Fruit fly (Drosophila melanogaster) whole organism, prepupa: ENCODE results near the gene CG3008.
A peak's percentile ranks its signal among the peaks of the same experiment; 100 is the strongest.

Source experiments
- CG10631 ChIP-seq: fragments of 200-800 bp; sonication (Bioruptor generic); optimal IDR thresholded peaks from 2 replicates; lab custom pipeline; 2016; ENCODE audit warnings: missing biosample characterization, missing genetic modification characterization
- CG10669 ChIP-seq: fragments of 200-800 bp; sonication (Bioruptor generic); optimal IDR thresholded peaks from 3 replicates; lab custom pipeline; 2018; ENCODE audit warnings: missing biosample characterization, mild to moderate bottlenecking, missing genetic modification characterization, moderate library complexity
- CG11294 ChIP-seq: fragments of 200-800 bp; sonication (Bioruptor generic); IDR thresholded peaks from 2 replicates; pipeline ENCODE4 v1.3.6; 2022; ENCODE audit warnings: missing biosample characterization, missing genetic modification characterization
- CG11762 ChIP-seq: fragments of 200-800 bp; sonication (Bioruptor generic); optimal IDR thresholded peaks from 3 replicates; lab custom pipeline; 2016; ENCODE audit warnings: missing biosample characterization, missing genetic modification characterization; ENCODE audit not compliant: insufficient read depth
- CG15336 ChIP-seq: fragments of 200-800 bp; sonication (Bioruptor generic); IDR thresholded peaks from 2 replicates; pipeline ENCODE4 v1.3.6; 2022; ENCODE audit warnings: missing biosample characterization, missing genetic modification characterization
- CG1621 ChIP-seq: fragments of 200-800 bp; sonication (Bioruptor generic); optimal IDR thresholded peaks from 3 replicates; lab custom pipeline; 2018; ENCODE audit warnings: missing biosample characterization, mild to moderate bottlenecking, missing genetic modification characterization
- CG16779 ChIP-seq: fragments of 200-800 bp; sonication (Bioruptor generic); optimal IDR thresholded peaks from 3 replicates; lab custom pipeline; 2017; ENCODE audit warnings: missing biosample characterization, mild to moderate bottlenecking, missing genetic modification characterization
- CG3032 ChIP-seq: fragments of 200-800 bp; optimal IDR thresholded peaks from 2 replicates; lab custom pipeline; 2019; ENCODE audit warnings: missing biosample characterization, mild to moderate bottlenecking, missing genetic modification characterization, moderate library complexity
- CG31627 ChIP-seq: fragments of 200-800 bp; sonication (Bioruptor generic); optimal IDR thresholded peaks from 3 replicates; lab custom pipeline; 2016; ENCODE audit warnings: missing biosample characterization, missing genetic modification characterization
- CG32006 ChIP-seq: fragments of 200-800 bp; sonication (Bioruptor generic); optimal IDR thresholded peaks from 3 replicates; lab custom pipeline; 2017; ENCODE audit warnings: missing biosample characterization, mild to moderate bottlenecking, missing genetic modification characterization
- CG34406 ChIP-seq: fragments of 200-800 bp; sonication (Bioruptor generic); optimal IDR thresholded peaks from 3 replicates; lab custom pipeline; 2016; ENCODE audit warnings: missing biosample characterization, missing genetic modification characterization
- CG3919 ChIP-seq: fragments of 200-800 bp; sonication (Bioruptor generic); optimal IDR thresholded peaks from 3 replicates; lab custom pipeline; 2016; ENCODE audit warnings: missing biosample characterization, missing genetic modification characterization
- CG4318 ChIP-seq: fragments of 200-800 bp; sonication (Bioruptor generic); optimal IDR thresholded peaks from 3 replicates; lab custom pipeline; 2017; ENCODE audit warnings: missing biosample characterization, mild to moderate bottlenecking, missing genetic modification characterization
- CG6163 ChIP-seq: fragments of 200-800 bp; sonication (Bioruptor generic); IDR thresholded peaks from 3 replicates; pipeline ENCODE4 v1.3.6; 2022; ENCODE audit warnings: missing biosample characterization, missing genetic modification characterization
- CG6276 ChIP-seq: fragments of 200-800 bp; sonication (Bioruptor generic); optimal IDR thresholded peaks from 2 replicates; lab custom pipeline; 2017; ENCODE audit warnings: missing biosample characterization, mild to moderate bottlenecking, missing genetic modification characterization
- CG6792 ChIP-seq: fragments of 200-800 bp; sonication (Bioruptor generic); optimal IDR thresholded peaks from 3 replicates; lab custom pipeline; 2016; ENCODE audit warnings: missing biosample characterization, missing genetic modification characterization
- CG6808 ChIP-seq: fragments of 200-800 bp; sonication (Bioruptor generic); optimal IDR thresholded peaks from 3 replicates; lab custom pipeline; 2017; ENCODE audit warnings: missing biosample characterization, missing genetic modification characterization, mild to moderate bottlenecking, moderate library complexity, missing genetic modification reagents
- CG6854 ChIP-seq: fragments of 200-800 bp; sonication (Bioruptor generic); optimal IDR thresholded peaks from 2 replicates; lab custom pipeline; 2017; ENCODE audit warnings: missing biosample characterization, mild to moderate bottlenecking, missing genetic modification characterization
- CG7368 ChIP-seq: fragments of 200-800 bp; sonication (Bioruptor generic); optimal IDR thresholded peaks from 3 replicates; lab custom pipeline; 2016; ENCODE audit warnings: missing biosample characterization, missing genetic modification characterization
- CG8119 ChIP-seq: fragments of 200-800 bp; sonication (Bioruptor generic); IDR thresholded peaks from 3 replicates; pipeline ENCODE4 v1.3.6; 2022; ENCODE audit warnings: missing biosample characterization, missing genetic modification characterization
- CG8632 ChIP-seq: fragments of 200-800 bp; sonication (Bioruptor generic); optimal IDR thresholded peaks from 3 replicates; lab custom pipeline; 2016; ENCODE audit warnings: missing biosample characterization, missing genetic modification characterization
- Eip78C ChIP-seq: fragments of 200-800 bp; sonication (Bioruptor generic); peaks from one replicate; lab custom pipeline; 2016; ENCODE audit warnings: missing biosample characterization, missing genetic modification characterization
- Eip93F ChIP-seq: fragments of 200-800 bp; sonication (Bioruptor generic); optimal IDR thresholded peaks from 2 replicates; lab custom pipeline; 2016; ENCODE audit warnings: missing biosample characterization, mild to moderate bottlenecking, missing genetic modification characterization
- Ets21C ChIP-seq: fragments of 200-800 bp; sonication (Bioruptor generic); optimal IDR thresholded peaks from 3 replicates; lab custom pipeline; 2016; ENCODE audit warnings: missing biosample characterization, missing genetic modification characterization
- Ets96B ChIP-seq: fragments of 200-800 bp; optimal IDR thresholded peaks from 2 replicates; lab custom pipeline; 2019; ENCODE audit warnings: missing biosample characterization, mild to moderate bottlenecking, missing genetic modification characterization, moderate library complexity
- Gug ChIP-seq: fragments of 200-800 bp; sonication (Bioruptor generic); IDR thresholded peaks from 2 replicates; pipeline ENCODE4 v1.3.6; 2022; ENCODE audit warnings: missing biosample characterization, missing genetic modification characterization
- Hr39 ChIP-seq: fragments of 200-800 bp; sonication (Bioruptor generic); optimal IDR thresholded peaks from 2 replicates; lab custom pipeline; 2016; ENCODE audit warnings: missing biosample characterization, missing genetic modification characterization
- Hr4 ChIP-seq: fragments of 200-800 bp; sonication (Bioruptor generic); optimal IDR thresholded peaks from 3 replicates; lab custom pipeline; 2016; ENCODE audit warnings: missing biosample characterization, missing genetic modification characterization
- Lpt ChIP-seq: fragments of 200-800 bp; sonication (Bioruptor generic); optimal IDR thresholded peaks from 3 replicates; lab custom pipeline; 2016; ENCODE audit warnings: missing biosample characterization, missing genetic modification characterization
- Met ChIP-seq: fragments of 200-800 bp; sonication (Bioruptor generic); optimal IDR thresholded peaks from 3 replicates; lab custom pipeline; 2016; ENCODE audit warnings: missing biosample characterization, missing genetic modification characterization
- OdsH ChIP-seq: fragments of 200-800 bp; sonication (Bioruptor generic); optimal IDR thresholded peaks from 3 replicates; lab custom pipeline; 2016; ENCODE audit warnings: missing biosample characterization, missing genetic modification characterization
- Sox102F ChIP-seq: fragments of 200-800 bp; sonication (Bioruptor generic); optimal IDR thresholded peaks from 2 replicates; lab custom pipeline; 2016; ENCODE audit warnings: missing biosample characterization, mild to moderate bottlenecking, missing genetic modification characterization
- Sox14 ChIP-seq: fragments of 200-800 bp; sonication (Bioruptor generic); optimal IDR thresholded peaks from 3 replicates; lab custom pipeline; 2016; ENCODE audit warnings: missing biosample characterization, missing genetic modification characterization
- Sox15 ChIP-seq: fragments of 200-800 bp; sonication (Bioruptor generic); optimal IDR thresholded peaks from 3 replicates; lab custom pipeline; 2016; ENCODE audit warnings: missing biosample characterization, missing genetic modification characterization
- achi ChIP-seq: fragments of 200-800 bp; sonication (Bioruptor generic); optimal IDR thresholded peaks from 3 replicates; lab custom pipeline; 2016; ENCODE audit warnings: missing biosample characterization, missing genetic modification characterization
- acj6 ChIP-seq: fragments of 200-800 bp; sonication (Bioruptor generic); optimal IDR thresholded peaks from 3 replicates; lab custom pipeline; 2016; ENCODE audit warnings: missing biosample characterization, missing genetic modification characterization
- cyc ChIP-seq: fragments of 200-800 bp; sonication (Bioruptor generic); optimal IDR thresholded peaks from 3 replicates; lab custom pipeline; 2016; ENCODE audit warnings: missing biosample characterization, missing genetic modification characterization
- dsx ChIP-seq: fragments of 200-800 bp; optimal IDR thresholded peaks from 3 replicates; lab custom pipeline; 2019; ENCODE audit warnings: missing biosample characterization, mild to moderate bottlenecking, missing genetic modification characterization, moderate library complexity; ENCODE audit not compliant: poor library complexity, severe bottlenecking
- eg ChIP-seq: fragments of 200-800 bp; sonication (Bioruptor generic); IDR thresholded peaks from 3 replicates; pipeline ENCODE4 v1.3.6; 2022; ENCODE audit warnings: missing biosample characterization, missing genetic modification characterization
- esn ChIP-seq: fragments of 200-800 bp; sonication (Bioruptor generic); optimal IDR thresholded peaks from 2 replicates; lab custom pipeline; 2016; ENCODE audit warnings: missing biosample characterization, mild to moderate bottlenecking, missing genetic modification characterization, moderate library complexity
- fd59A ChIP-seq: fragments of 200-800 bp; sonication (Bioruptor generic); optimal IDR thresholded peaks from 2 replicates; lab custom pipeline; 2017; ENCODE audit warnings: missing biosample characterization, mild to moderate bottlenecking, missing genetic modification characterization, missing genetic modification reagents
- fkh ChIP-seq: fragments of 200-800 bp; sonication (Bioruptor generic); optimal IDR thresholded peaks from 3 replicates; lab custom pipeline; 2017; ENCODE audit warnings: missing biosample characterization, mild to moderate bottlenecking, missing genetic modification characterization, moderate library complexity
- lz ChIP-seq: fragments of 200-800 bp; sonication (Bioruptor generic); optimal IDR thresholded peaks from 3 replicates; lab custom pipeline; 2016; ENCODE audit warnings: missing biosample characterization, missing genetic modification characterization
- net ChIP-seq: fragments of 200-800 bp; sonication (Bioruptor generic); optimal IDR thresholded peaks from 3 replicates; lab custom pipeline; 2016; ENCODE audit warnings: missing biosample characterization, missing genetic modification characterization
- salr ChIP-seq, 2 experiments: fragments of 200-800 bp; sonication (Bioruptor generic); optimal IDR thresholded peaks; 3 replicates each; lab custom pipeline; 2016 to 2018; ENCODE audit warnings: missing biosample characterization in 2 of 2, missing genetic modification characterization in 2 of 2, mild to moderate bottlenecking in 1 of 2
- spab ChIP-seq: fragments of 200-800 bp; sonication (Bioruptor generic); optimal IDR thresholded peaks from 2 replicates; lab custom pipeline; 2017; ENCODE audit warnings: missing biosample characterization, mild to moderate bottlenecking, missing genetic modification characterization, missing genetic modification reagents
- ss ChIP-seq, 2 experiments: fragments of 200-800 bp; sonication (Bioruptor generic); optimal IDR thresholded peaks; 2 replicates in 1 of 2; 3 replicates in 1 of 2; lab custom pipeline; 2017 to 2018; ENCODE audit warnings: mild to moderate bottlenecking in 2 of 2, missing biosample characterization in 2 of 2, missing genetic modification characterization in 2 of 2, moderate library complexity in 1 of 2
- svp ChIP-seq: fragments of 200-800 bp; sonication (Bioruptor generic); peaks from one replicate; lab custom pipeline; 2016; ENCODE audit warnings: missing biosample characterization, missing genetic modification characterization
- topi ChIP-seq: fragments of 200-800 bp; sonication (Bioruptor generic); optimal IDR thresholded peaks from 3 replicates; lab custom pipeline; 2016; ENCODE audit warnings: missing biosample characterization, missing genetic modification characterization

The CG3008 gene

DNA sequence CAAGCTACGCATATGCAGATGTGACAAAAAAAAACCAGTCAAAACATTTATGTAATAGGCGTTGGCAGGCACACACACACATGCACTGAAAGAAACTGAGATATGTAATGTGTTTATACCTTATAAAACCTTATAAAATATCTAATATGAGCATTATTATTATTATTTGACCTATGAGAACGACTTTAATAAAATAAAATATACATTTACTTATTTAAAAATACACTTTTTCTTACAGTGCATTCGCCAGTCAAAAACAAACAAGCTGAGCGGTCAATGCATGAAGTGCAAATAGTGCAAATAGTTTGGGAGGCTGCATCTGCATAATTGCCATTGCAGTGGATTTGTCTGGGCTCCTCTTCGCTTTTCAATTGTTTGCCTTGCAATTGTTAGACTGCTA, 24.9 kb downstream of the CG3008 start (continued):
- peak; percentile 30 for TF ChIP-seq CG34406 (GFP tag; lab: Kevin White, UChicago)
- TF ChIP-seq Hr39 (GFP tag; lab: Kevin White, UChicago) = no peak
- TF ChIP-seq topi = no peak
- no peak for TF ChIP-seq Ets96B (tag; lab: Kevin White, UChicago)
- TF ChIP-seq fkh (GFP tag; lab: Kevin White, UChicago) = peak; percentile 36
- peak; percentile 10 for TF ChIP-seq cyc
- peak; percentile 59 for TF ChIP-seq svp (GFP tag; lab: Kevin White, UChicago)
- TF ChIP-seq CG1621 (tag; lab: Kevin White, UChicago) = no peak
- TF ChIP-seq eg = peak; percentile 91
- TF ChIP-seq Gug (GFP tag; lab: Robert Waterston, UW) = peak; percentile 65; the same call in 1 of the 2 replicates
- TF ChIP-seq CG32006 (GFP tag; lab: Kevin White, UChicago) = peak; percentile 65
- peak; percentile 60 for TF ChIP-seq OdsH
- peak; percentile 33 for TF ChIP-seq CG11762
- peak; percentile 75; the same call in 2 of the 3 replicates for TF ChIP-seq CG6163 (GFP tag; lab: Robert Waterston, UW)
- TF ChIP-seq salr (GFP tag; optimal IDR thresholded peaks at IDR 0.05; lab: Kevin White, UChicago) = peak in 1 of 2 experiments; percentile 43

DNA sequence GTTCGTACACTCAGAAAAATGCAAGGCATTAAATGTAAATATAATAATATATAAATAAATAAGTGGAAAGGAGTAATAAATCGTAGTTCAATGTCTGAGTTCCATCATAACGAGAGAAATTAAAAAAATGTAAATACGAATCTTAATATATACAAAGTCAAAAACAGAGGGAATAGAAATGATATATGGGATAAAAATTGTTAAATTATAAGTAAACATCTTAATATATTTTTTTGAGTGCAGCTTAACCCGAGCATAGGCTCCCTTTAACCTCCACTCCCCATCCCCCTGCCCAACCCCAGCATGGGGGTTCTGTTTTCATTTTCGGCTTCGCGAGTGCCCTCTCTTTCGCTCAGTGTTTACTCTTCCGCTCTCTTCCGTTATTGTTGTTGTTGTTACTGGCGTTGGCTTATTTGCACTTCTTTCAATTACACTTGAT, 32.6 kb downstream of the CG3008 start:
- TF ChIP-seq Hr39 (GFP tag; lab: Kevin White, UChicago) = no peak
- no peak for TF ChIP-seq Ets21C (GFP tag; lab: Kevin White, UChicago)
- TF ChIP-seq CG6276 = peak; percentile 5
- TF ChIP-seq OdsH = peak; percentile 62
- TF ChIP-seq fd59A (GFP tag; lab: Kevin White, UChicago) = peak; percentile 19
- TF ChIP-seq Met (GFP tag; lab: Kevin White, UChicago) = peak; percentile 23
- 0 out of 2 replicates have a peak, but pooled peaks have one; percentile 33 for TF ChIP-seq CG15336 (GFP tag; lab: Robert Waterston, UW)
- TF ChIP-seq CG10631 (GFP tag; lab: Kevin White, UChicago) = peak; percentile 40
- peak; percentile 48 for TF ChIP-seq CG6808
- no peak for TF ChIP-seq CG31627 (GFP tag; lab: Kevin White, UChicago)
- TF ChIP-seq Eip93F = no peak
- peak; percentile 65 for TF ChIP-seq svp (GFP tag; lab: Kevin White, UChicago)
- TF ChIP-seq Lpt = no peak
- TF ChIP-seq CG16779 (tag; lab: Kevin White, UChicago) = no peak
- TF ChIP-seq achi = peak; percentile 66
- no peak for TF ChIP-seq lz (GFP tag; lab: Kevin White, UChicago)
- TF ChIP-seq acj6 (GFP tag; lab: Kevin White, UChicago) = peak; percentile 57
- peak; percentile 73 for TF ChIP-seq CG34406 (GFP tag; lab: Kevin White, UChicago)
- peak; percentile 66 for TF ChIP-seq fkh (GFP tag; lab: Kevin White, UChicago)
- no peak for TF ChIP-seq CG11294
- TF ChIP-seq Eip78C (GFP tag; lab: Kevin White, UChicago) = peak; percentile 78
- TF ChIP-seq Sox102F (GFP tag; lab: Kevin White, UChicago) = no peak
- peak; percentile 24 to 76 for TF ChIP-seq ss (GFP tag; optimal IDR thresholded peaks at IDR 0.05; lab: Kevin White, UChicago)
- TF ChIP-seq CG3919 (GFP tag; lab: Kevin White, UChicago) = peak; percentile 50
- TF ChIP-seq CG10669 (GFP tag; lab: Kevin White, UChicago) = peak; percentile 30
- no peak for TF ChIP-seq CG6854 (GFP tag; lab: Kevin White, UChicago)
- no peak for TF ChIP-seq cyc
- peak; percentile 34 for TF ChIP-seq CG7368
- TF ChIP-seq Sox14 = no peak
- no peak for TF ChIP-seq net
- peak; percentile 54 for TF ChIP-seq CG8632 (GFP tag; lab: Kevin White, UChicago)
- TF ChIP-seq CG8119 (GFP tag; lab: Robert Waterston, UW) = peak; percentile 61
- TF ChIP-seq esn (GFP tag; lab: Kevin White, UChicago) = peak; percentile 48
- TF ChIP-seq CG6792 = peak; percentile 52
- TF ChIP-seq topi = peak; percentile 26
- TF ChIP-seq dsx = peak; percentile 53
- peak; percentile 45 for TF ChIP-seq CG4318
- TF ChIP-seq Sox15 = peak; percentile 33
- peak; percentile 58 for TF ChIP-seq CG3032 (tag; lab: Kevin White, UChicago)
- TF ChIP-seq CG11762 = peak; percentile 9
- TF ChIP-seq Ets96B (tag; lab: Kevin White, UChicago) = peak; percentile 56
- TF ChIP-seq Hr4 = peak; percentile 4
- TF ChIP-seq spab (GFP tag; lab: Kevin White, UChicago) = peak; percentile 50
